Fruit fly (Drosophila melanogaster) whole organism, adult: ENCODE data around the gene GstD10.

Experiments used
- CG14711 ChIP-seq: fragments of 200-800 bp; sonication (Bioruptor generic); optimal IDR thresholded peaks from 2 replicates; lab custom pipeline; 2018; ENCODE audit warnings: missing biosample characterization, mild to moderate bottlenecking, missing genetic modification characterization, moderate library complexity
- CG7101 ChIP-seq: fragments of 200-800 bp; sonication (Bioruptor generic); optimal IDR thresholded peaks from 2 replicates; lab custom pipeline; 2018; ENCODE audit warnings: missing biosample characterization, mild to moderate bottlenecking, missing genetic modification characterization, moderate library complexity
- Mnt ChIP-seq: fragments of 200-800 bp; sonication (Bioruptor generic); optimal IDR thresholded peaks from 2 replicates; lab custom pipeline; 2016; ENCODE audit warnings: missing biosample characterization, mild to moderate bottlenecking, missing genetic modification characterization
- cic ChIP-seq: fragments of 200-800 bp; sonication (Bioruptor generic); optimal IDR thresholded peaks from 2 replicates; lab custom pipeline; 2017; ENCODE audit warnings: missing biosample characterization, mild to moderate bottlenecking, missing genetic modification characterization, moderate library complexity
- cnc ChIP-seq, 2 experiments: fragments of >200 bp; optimal IDR thresholded peaks; 2 replicates each; lab custom pipeline; 2017
- ovo ChIP-seq: fragments of 200-800 bp; sonication (Bioruptor generic); optimal IDR thresholded peaks from 2 replicates; lab custom pipeline; 2016; ENCODE audit warnings: missing biosample characterization, missing genetic modification characterization

DNA sequence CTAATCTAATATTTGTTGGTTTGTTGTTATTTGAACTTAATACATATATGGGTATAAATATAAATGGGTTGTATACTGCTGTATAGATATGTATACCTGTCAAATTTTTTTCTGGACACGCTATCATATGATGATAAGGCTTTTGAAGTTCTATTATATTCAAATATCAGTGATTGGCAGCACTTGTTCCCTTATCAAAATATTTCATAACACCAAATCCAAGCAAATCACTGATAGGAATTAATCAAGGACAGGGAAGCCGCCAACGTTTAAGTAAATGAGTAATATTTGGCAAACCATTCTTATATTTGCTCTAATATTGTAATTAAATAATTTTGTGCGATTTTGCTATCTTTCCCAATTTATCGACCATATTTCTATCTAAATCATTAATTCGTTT, 13.7 kb upstream of the GstD10 start:
- TF ChIP-seq CG14711 (tag; lab: Kevin White, UChicago) = no peak
- TF ChIP-seq cic (GFP tag; lab: Kevin White, UChicago) = no peak
- no peak for TF ChIP-seq CG7101 (tag; lab: Kevin White, UChicago)
- TF ChIP-seq Mnt (GFP tag; lab: Kevin White, UChicago) = no peak
- TF ChIP-seq cnc (optimal IDR thresholded peaks at IDR 0.05; lab: Kevin White, UChicago) = no peak
- TF ChIP-seq ovo (GFP tag; lab: Kevin White, UChicago) = no peak
